Fruit fly (Drosophila melanogaster) whole organism: ENCODE measurements around the gene crb.

Experiments
- CG8478 ChIP-seq: fragments of >200 bp; optimal IDR thresholded peaks from 2 replicates; lab custom pipeline; 2018; ENCODE audit warnings: inconsistent platforms
- usp ChIP-seq: fragments of >200 bp; optimal IDR thresholded peaks from 2 replicates; lab custom pipeline; 2017; ENCODE audit warnings: missing biosample characterization, missing genetic modification characterization, mixed read lengths

- TF ChIP-seq CG8478 (no peak), usp (GFP tag; lab: Kevin White, UChicago) (no peak)
Observed at dm6 chr3R:24275463-24275862, 19.4 kb upstream of the crb start.
